Worm (Caenorhabditis elegans): ENCODE measurements around the gene R160.10.

- TF ChIP-seq flt-1 (GFP tag; IDR thresholded peaks at IDR 0.05) (no peak), T22C8.4 (GFP tag; IDR thresholded peaks at IDR 0.05) (no peak), cog-1 (tag; optimal IDR thresholded peaks at IDR 0.05) (no peak), klf-2 (GFP tag; conservative IDR thresholded peaks at IDR 0.05) (no peak), ztf-29 (GFP tag; IDR thresholded peaks at IDR 0.05) (no peak), tab-1 (GFP tag; IDR thresholded peaks at IDR 0.05) (no peak)
These were observed 16.1 kb upstream of the R160.10 start, which contains the start of gene lst-2 for ce11 chrX:4383316-4383936.

Data from whole organism, midembryonic.